Worm (Caenorhabditis elegans) whole organism, L4/young adult: ENCODE measurements around the gene srd-43.

Experiments used
- dao-5 ChIP-seq: sonication (generic microtip); optimal IDR thresholded peaks from 2 replicates; lab custom pipeline; 2016; ENCODE audit warnings: missing genotype, missing genetic modification characterization, moderate library complexity, missing compliant biosample characterization
- him-1 ChIP-seq: sonication (generic microtip); optimal IDR thresholded peaks from 2 replicates; lab custom pipeline; 2016; ENCODE audit warnings: missing genotype, missing genetic modification reagents, missing genetic modification characterization, missing compliant biosample characterization

- TF ChIP-seq him-1 (tag; lab: Kevin White, UChicago): no peak
- TF ChIP-seq dao-5 (tag; lab: Kevin White, UChicago): no peak
Measured at ce11 chrX:13274102-13274501, 31.5 kb downstream of the srd-43 start, which contains the start of gene cyp-14A3.
